Fruit fly (Drosophila melanogaster) whole organism, embryonic: ENCODE results near the gene Cad89D.
A peak's percentile ranks its signal among the peaks of the same experiment; 100 is the strongest.

Source experiments
- BtbVII ChIP-seq: fragments of 200-800 bp; sonication (Bioruptor generic); optimal IDR thresholded peaks from 3 replicates; lab custom pipeline; 2017; ENCODE audit warnings: missing biosample characterization, mild to moderate bottlenecking, missing genetic modification characterization
- CG10366 ChIP-seq: fragments of 200-800 bp; sonication (Bioruptor generic); IDR thresholded peaks from 2 replicates; pipeline ENCODE4 v1.3.6; 2022; ENCODE audit warnings: missing biosample characterization, missing genetic modification characterization
- CG10565 ChIP-seq: fragments of 200-800 bp; sonication (Bioruptor generic); optimal IDR thresholded peaks from 3 replicates; lab custom pipeline; 2016; ENCODE audit warnings: missing biosample characterization, mild to moderate bottlenecking, missing genetic modification characterization
- CG11560 ChIP-seq: fragments of 200-800 bp; sonication (Bioruptor generic); IDR thresholded peaks from 3 replicates; pipeline ENCODE4 v1.3.6; 2022; ENCODE audit warnings: missing biosample characterization, missing genetic modification characterization
- CG12219 ChIP-seq: fragments of 200-800 bp; sonication (Bioruptor generic); optimal IDR thresholded peaks from 3 replicates; lab custom pipeline; 2018; ENCODE audit warnings: missing biosample characterization, mild to moderate bottlenecking, missing genetic modification characterization
- CG15011 ChIP-seq: fragments of 200-800 bp; sonication (Bioruptor generic); optimal IDR thresholded peaks from 3 replicates; lab custom pipeline; 2018; ENCODE audit warnings: missing biosample characterization, mild to moderate bottlenecking, missing genetic modification characterization
- CG1603 ChIP-seq: fragments of 200-800 bp; sonication (Bioruptor generic); optimal IDR thresholded peaks from 2 replicates; lab custom pipeline; 2019; ENCODE audit warnings: missing biosample characterization, mild to moderate bottlenecking, missing genetic modification characterization, moderate library complexity
- CG17385 ChIP-seq: fragments of 200-800 bp; sonication (Bioruptor generic); optimal IDR thresholded peaks from 3 replicates; lab custom pipeline; 2018; ENCODE audit warnings: missing biosample characterization, mild to moderate bottlenecking, missing genetic modification characterization
- CG18011 ChIP-seq: fragments of 200-800 bp; sonication (Bioruptor generic); optimal IDR thresholded peaks from 2 replicates; lab custom pipeline; 2017; ENCODE audit warnings: missing biosample characterization, missing genetic modification characterization, mild to moderate bottlenecking, moderate library complexity, missing genotype
- CG18262 ChIP-seq: fragments of 200-800 bp; optimal IDR thresholded peaks from 3 replicates; lab custom pipeline; 2019; ENCODE audit warnings: missing biosample characterization, mild to moderate bottlenecking, missing genetic modification characterization, moderate library complexity
- CG2712 ChIP-seq: fragments of 200-800 bp; optimal IDR thresholded peaks from 3 replicates; lab custom pipeline; 2019; ENCODE audit warnings: missing biosample characterization, mild to moderate bottlenecking, missing genetic modification characterization, moderate library complexity
- CG2875 ChIP-seq: fragments of 200-800 bp; sonication (Bioruptor generic); optimal IDR thresholded peaks from 2 replicates; lab custom pipeline; 2017; ENCODE audit warnings: missing biosample characterization, mild to moderate bottlenecking, missing genetic modification characterization, missing genetic modification reagents
- CG31365 ChIP-seq: fragments of 200-800 bp; sonication (Bioruptor generic); optimal IDR thresholded peaks from 2 replicates; lab custom pipeline; 2018; ENCODE audit warnings: missing biosample characterization, mild to moderate bottlenecking, missing genetic modification characterization
- CG31441 ChIP-seq: fragments of 200-800 bp; sonication (Bioruptor generic); IDR thresholded peaks from 2 replicates; pipeline ENCODE4 v1.3.6; 2022; ENCODE audit warnings: missing biosample characterization, missing genetic modification characterization
- CG32532 ChIP-seq: fragments of 200-800 bp; sonication (Bioruptor generic); IDR thresholded peaks from 2 replicates; pipeline ENCODE4 v1.3.6; 2022; ENCODE audit warnings: missing biosample characterization, missing genetic modification characterization
- CG43689 ChIP-seq: fragments of 200-800 bp; sonication (Bioruptor generic); IDR thresholded peaks from 2 replicates; pipeline ENCODE4 v1.3.6; 2022; ENCODE audit warnings: missing biosample characterization, missing genetic modification characterization
- CG6683 ChIP-seq: fragments of 200-800 bp; sonication (Bioruptor generic); optimal IDR thresholded peaks from 2 replicates; lab custom pipeline; 2017; ENCODE audit warnings: missing biosample characterization, mild to moderate bottlenecking, missing genetic modification characterization, missing genetic modification reagents
- CG6854 ChIP-seq: fragments of 200-800 bp; sonication (Bioruptor generic); optimal IDR thresholded peaks from 3 replicates; lab custom pipeline; 2017; ENCODE audit warnings: missing biosample characterization, mild to moderate bottlenecking, missing genetic modification characterization
- CG8359 ChIP-seq: fragments of 200-800 bp; sonication (Bioruptor generic); optimal IDR thresholded peaks from 2 replicates; lab custom pipeline; 2017; ENCODE audit warnings: missing biosample characterization, mild to moderate bottlenecking, missing genetic modification characterization, borderline replicate concordance
- Dip3 ChIP-seq: fragments of 200-800 bp; sonication (Bioruptor generic); optimal IDR thresholded peaks from 3 replicates; lab custom pipeline; 2016; ENCODE audit warnings: missing biosample characterization, missing genetic modification characterization
- Doc2 ChIP-seq: fragments of 200-800 bp; sonication (Bioruptor generic); IDR thresholded peaks from 2 replicates; pipeline ENCODE4 v1.3.6; 2022; ENCODE audit warnings: missing biosample characterization, missing genetic modification characterization
- Doc3 ChIP-seq: fragments of 200-800 bp; sonication (Bioruptor generic); IDR thresholded peaks from 3 replicates; pipeline ENCODE4 v1.3.6; 2022; ENCODE audit warnings: missing biosample characterization, missing genetic modification characterization; ENCODE audit not compliant: partially characterized antibody
- Dref ChIP-seq: fragments of 200-800 bp; sonication (Bioruptor generic); IDR thresholded peaks from 2 replicates; pipeline ENCODE4 v1.3.6; 2022; ENCODE audit warnings: missing biosample characterization, missing genetic modification characterization
- Fer2 ChIP-seq: fragments of 200-800 bp; sonication (Bioruptor generic); optimal IDR thresholded peaks from 2 replicates; lab custom pipeline; 2018; ENCODE audit warnings: missing biosample characterization, mild to moderate bottlenecking, missing genetic modification characterization, moderate library complexity
- H15 ChIP-seq: fragments of 200-800 bp; sonication (Bioruptor generic); IDR thresholded peaks from 3 replicates; pipeline ENCODE4 v1.3.6; 2022; ENCODE audit warnings: missing biosample characterization, missing genetic modification characterization
- Jarid2 ChIP-seq: fragments of 200-800 bp; sonication (Bioruptor generic); optimal IDR thresholded peaks from 3 replicates; lab custom pipeline; 2017; ENCODE audit warnings: mild to moderate bottlenecking, missing biosample characterization, missing genetic modification reagents, missing genetic modification characterization
- Neu2 ChIP-seq: fragments of 200-800 bp; sonication (Bioruptor generic); optimal IDR thresholded peaks from 3 replicates; lab custom pipeline; 2016; ENCODE audit warnings: missing biosample characterization, missing genetic modification characterization, borderline replicate concordance
- Nf-YC ChIP-seq: fragments of 200-800 bp; optimal IDR thresholded peaks from 3 replicates; lab custom pipeline; 2019; ENCODE audit warnings: missing biosample characterization, mild to moderate bottlenecking, missing genetic modification characterization, moderate library complexity
- Oli ChIP-seq: fragments of 200-800 bp; sonication (Bioruptor generic); optimal IDR thresholded peaks from 2 replicates; lab custom pipeline; 2018; ENCODE audit warnings: missing biosample characterization, mild to moderate bottlenecking, missing genetic modification characterization, moderate library complexity
- Usf ChIP-seq: fragments of 200-800 bp; sonication (Bioruptor generic); optimal IDR thresholded peaks from 2 replicates; lab custom pipeline; 2017; ENCODE audit warnings: missing genotype, missing biosample characterization, missing genetic modification characterization
- Xbp1 ChIP-seq: fragments of 200-800 bp; sonication (Bioruptor generic); optimal IDR thresholded peaks from 3 replicates; lab custom pipeline; 2016; ENCODE audit warnings: missing biosample characterization, mild to moderate bottlenecking, missing genetic modification characterization
- ab ChIP-seq: fragments of 200-800 bp; sonication (Bioruptor generic); optimal IDR thresholded peaks from 2 replicates; lab custom pipeline; 2016; ENCODE audit warnings: missing biosample characterization, missing genetic modification characterization
- abd-A ChIP-seq: fragments of 200-800 bp; sonication (Bioruptor generic); optimal IDR thresholded peaks from 3 replicates; lab custom pipeline; 2019; ENCODE audit warnings: missing biosample characterization, mild to moderate bottlenecking, missing genetic modification characterization, moderate library complexity
- ap ChIP-seq: fragments of 200-800 bp; sonication (Bioruptor generic); IDR thresholded peaks from 2 replicates; pipeline ENCODE4 v1.3.6; 2022; ENCODE audit warnings: missing biosample characterization, missing genetic modification characterization
- ash1 ChIP-seq: fragments of 200-800 bp; sonication (Bioruptor generic); optimal IDR thresholded peaks from 2 replicates; lab custom pipeline; 2018; ENCODE audit warnings: missing biosample characterization, mild to moderate bottlenecking, missing genetic modification characterization
- bowl ChIP-seq: fragments of 200-800 bp; sonication (Bioruptor generic); IDR thresholded peaks from 2 replicates; pipeline ENCODE4 v1.3.6; 2022; ENCODE audit warnings: missing biosample characterization, missing genetic modification characterization
- chif ChIP-seq, 2 experiments: fragments of 200-800 bp; sonication (Bioruptor generic); optimal IDR thresholded peaks; 3 replicates each; lab custom pipeline; 2016; ENCODE audit warnings: missing biosample characterization in 2 of 2, missing genetic modification characterization in 2 of 2
- corto ChIP-seq: fragments of 200-800 bp; sonication (Bioruptor generic); optimal IDR thresholded peaks from 2 replicates; lab custom pipeline; 2016; ENCODE audit warnings: missing biosample characterization, mild to moderate bottlenecking, missing genetic modification characterization, moderate library complexity
- cwo ChIP-seq: fragments of 200-800 bp; sonication (Bioruptor generic); optimal IDR thresholded peaks from 3 replicates; lab custom pipeline; 2017; ENCODE audit warnings: missing biosample characterization, missing genetic modification characterization, mild to moderate bottlenecking, moderate library complexity, missing genetic modification reagents
- dati ChIP-seq: fragments of 200-800 bp; sonication (Bioruptor generic); IDR thresholded peaks from 2 replicates; pipeline ENCODE4 v1.3.6; 2022; ENCODE audit warnings: missing biosample characterization, missing genetic modification characterization
- disco-r ChIP-seq: fragments of 200-800 bp; sonication (Bioruptor generic); optimal IDR thresholded peaks from 2 replicates; lab custom pipeline; 2016; ENCODE audit warnings: missing biosample characterization, missing genetic modification characterization
- emc ChIP-seq: fragments of 200-800 bp; sonication (Bioruptor generic); optimal IDR thresholded peaks from 2 replicates; lab custom pipeline; 2016; ENCODE audit warnings: missing biosample characterization, missing genetic modification characterization
- eve ChIP-seq, 2 experiments: fragments of >200 bp; optimal IDR thresholded peaks; 2 replicates each; lab custom pipeline; 2017; ENCODE audit warnings: missing biosample characterization in 2 of 2, missing genetic modification characterization in 2 of 2
- exex ChIP-seq: fragments of 200-800 bp; sonication (Bioruptor generic); optimal IDR thresholded peaks from 4 replicates; lab custom pipeline; 2018; ENCODE audit warnings: missing biosample characterization, mild to moderate bottlenecking, missing genetic modification characterization, moderate library complexity
- gro ChIP-seq: fragments of 200-800 bp; sonication (Bioruptor generic); optimal IDR thresholded peaks from 2 replicates; lab custom pipeline; 2016; ENCODE audit warnings: missing biosample characterization, missing genetic modification characterization
- row ChIP-seq: fragments of 200-800 bp; sonication (Bioruptor generic); IDR thresholded peaks from 3 replicates; pipeline ENCODE4 v1.3.6; 2022; ENCODE audit warnings: missing biosample characterization, missing genetic modification characterization
- slou ChIP-seq: fragments of 200-800 bp; sonication (Bioruptor generic); optimal IDR thresholded peaks from 3 replicates; lab custom pipeline; 2016; ENCODE audit warnings: missing biosample characterization, missing genetic modification characterization
- vfl ChIP-seq: fragments of 200-800 bp; sonication (Bioruptor generic); optimal IDR thresholded peaks from 2 replicates; lab custom pipeline; 2016; ENCODE audit warnings: missing biosample characterization, missing genetic modification characterization
- vnd ChIP-seq: fragments of 200-800 bp; sonication (Bioruptor generic); IDR thresholded peaks from 3 replicates; pipeline ENCODE4 v1.3.6; 2022; ENCODE audit warnings: missing biosample characterization, missing genetic modification characterization; ENCODE audit not compliant: partially characterized antibody
- z ChIP-seq: fragments of 200-800 bp; sonication (Bioruptor generic); IDR thresholded peaks from 3 replicates; pipeline ENCODE4 v1.3.6; 2022; ENCODE audit warnings: missing biosample characterization, missing genetic modification characterization

Gene Cad89D

DNA sequence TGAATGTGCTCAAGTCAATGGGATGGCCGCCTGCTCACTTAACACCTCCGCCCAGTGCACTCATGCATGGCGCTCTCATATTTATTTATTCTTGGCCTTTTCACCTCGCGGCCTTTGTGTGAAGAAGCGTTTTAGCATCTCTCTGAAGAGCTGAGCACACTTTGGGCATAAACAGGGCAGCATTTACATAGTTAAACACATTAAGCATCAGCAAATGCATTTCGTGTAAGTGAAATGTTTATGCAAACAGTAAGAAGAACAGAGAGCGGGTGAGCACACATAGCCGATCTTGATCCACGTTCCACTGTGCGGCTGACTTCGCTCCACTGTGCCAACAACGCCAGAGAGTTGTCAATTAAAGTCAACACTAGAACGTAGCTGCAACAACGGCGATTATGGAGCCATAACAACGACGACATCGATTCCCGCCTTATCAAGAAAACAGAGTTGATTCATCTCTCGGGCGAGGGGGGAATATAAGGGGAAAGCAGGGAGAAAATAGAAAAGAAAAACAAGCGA lies 29.4 kb upstream of the Cad89D start (continued):
- TF ChIP-seq CG18262 (tag; lab: Kevin White, UChicago) (peak; percentile 63), CG31441 (GFP tag; lab: Robert Waterston, UW) (peak; percentile 48; the same call in 1 of the 2 replicates), eve (GFP tag; optimal IDR thresholded peaks at IDR 0.05; lab: Kevin White, UChicago) (no peak), disco-r (GFP tag; lab: Kevin White, UChicago) (no peak), chif (GFP tag; optimal IDR thresholded peaks at IDR 0.05; lab: Kevin White, UChicago) (peak; percentile 60 to 65), vfl (no peak), CG2875 (GFP tag; lab: Kevin White, UChicago) (peak; percentile 61), Dip3 (no peak), Oli (tag; lab: Kevin White, UChicago) (peak; percentile 15), dati (GFP tag; lab: Robert Waterston, UW) (no peak), CG6854 (GFP tag; lab: Kevin White, UChicago) (no peak), CG15011 (GFP tag; lab: Kevin White, UChicago) (peak; percentile 35), emc (GFP tag; lab: Kevin White, UChicago) (no peak), CG1603 (tag; lab: Kevin White, UChicago) (peak; percentile 83), Neu2 (no peak), corto (no peak), Nf-YC (tag; lab: Kevin White, UChicago) (no peak), Xbp1 (no peak), gro (GFP tag; lab: Kevin White, UChicago) (no peak), Doc2 (no peak), ap (GFP tag; lab: Robert Waterston, UW) (peak; percentile 29; the same call in 1 of the 2 replicates), CG17385 (peak; percentile 19), bowl (no peak), Doc3 (GFP tag; lab: Robert Waterston, UW) (no peak), CG18011 (GFP tag; lab: Kevin White, UChicago) (no peak), CG32532 (no peak), CG43689 (GFP tag; lab: Robert Waterston, UW) (no peak), CG2712 (tag; lab: Kevin White, UChicago) (peak; percentile 68), Jarid2 (GFP tag; lab: Kevin White, UChicago) (peak; percentile 42)

DNA sequence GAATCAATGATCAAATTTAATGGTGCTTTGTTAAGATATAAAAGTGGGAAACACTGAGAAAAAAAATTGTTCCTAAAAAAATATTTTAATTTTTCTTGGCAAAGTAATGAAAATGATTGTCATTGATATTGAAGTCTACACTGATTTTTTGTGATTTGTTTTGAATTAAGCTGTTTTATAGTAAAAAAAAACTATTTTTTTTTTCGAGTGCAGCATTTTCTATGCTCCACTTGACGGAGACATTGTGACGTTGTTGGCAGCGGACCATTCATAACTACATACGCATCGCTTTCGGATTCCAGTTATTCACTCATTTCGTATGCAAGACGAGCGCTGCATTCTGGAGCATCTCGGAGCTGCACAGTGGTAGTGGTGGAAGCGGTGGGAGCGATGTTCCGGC lies 29.0 kb upstream of the Cad89D start:
- TF ChIP-seq abd-A (tag; lab: Kevin White, UChicago) (peak; percentile 31), CG11560 (tag; lab: Robert Waterston, UW) (0 out of 3 replicates have a peak, but pooled peaks have one; percentile 19), CG2712 (tag; lab: Kevin White, UChicago) (peak; percentile 92), CG31365 (tag; lab: Kevin White, UChicago) (no peak), exex (peak; percentile 5), vnd (no peak), Usf (GFP tag; lab: Kevin White, UChicago) (no peak), CG6683 (GFP tag; lab: Kevin White, UChicago) (no peak), Dref (GFP tag; lab: Robert Waterston, UW) (no peak), ab (GFP tag; lab: Kevin White, UChicago) (no peak), cwo (peak; percentile 17), CG10366 (GFP tag; lab: Robert Waterston, UW) (peak; percentile 62), row (peak; percentile 66), BtbVII (no peak), Fer2 (tag; lab: Kevin White, UChicago) (no peak), CG12219 (GFP tag; lab: Kevin White, UChicago) (no peak), CG8359 (peak; percentile 64), H15 (GFP tag; lab: Robert Waterston, UW) (peak; percentile 64; the same call in 2 of the 3 replicates), slou (GFP tag; lab: Kevin White, UChicago) (peak; percentile 18), z (GFP tag; lab: Robert Waterston, UW) (no peak), CG18262 (tag; lab: Kevin White, UChicago) (peak; percentile 88), CG10565 (GFP tag; lab: Kevin White, UChicago) (no peak), ash1 (GFP tag; lab: Kevin White, UChicago) (no peak)
